Worm (Caenorhabditis elegans): ENCODE data around the gene str-240.

- TF ChIP-seq nhr-11 (tag; optimal IDR thresholded peaks at IDR 0.05) (no peak), daf-16 (GFP tag; optimal IDR thresholded peaks at IDR 0.05) (no peak), daf-16 (tag; optimal IDR thresholded peaks at IDR 0.05) (no peak), nhr-237 (tag; optimal IDR thresholded peaks at IDR 0.05) (no peak), ztf-11 (tag; optimal IDR thresholded peaks at IDR 0.05) (no peak), hif-1 (tag; optimal IDR thresholded peaks at IDR 0.05) (no peak), mes-2 (tag; optimal IDR thresholded peaks at IDR 0.05; ENCODE audit: poor library complexity, severe bottlenecking) (no peak), madf-5 (GFP tag; IDR thresholded peaks at IDR 0.05) (no peak)
Measured at ce11 chrV:1538842-1539241, 17.1 kb upstream of the str-240 start.
